Fruit fly (Drosophila melanogaster) whole organism, embryonic: ENCODE measurements around the gene CG31808.
A peak's percentile ranks its signal among the peaks of the same experiment; 100 is the strongest.

Source experiments
- Awh ChIP-seq: fragments of 200-800 bp; sonication (Bioruptor generic); IDR thresholded peaks from 2 replicates; pipeline ENCODE4, ENCODE4 v1.3.6; 2022; ENCODE audit warnings: missing biosample characterization, missing genetic modification characterization
- CG10366 ChIP-seq: fragments of 200-800 bp; sonication (Bioruptor generic); IDR thresholded peaks from 2 replicates; pipeline ENCODE4 v1.3.6; 2022; ENCODE audit warnings: missing biosample characterization, missing genetic modification characterization
- CG10654 ChIP-seq: fragments of 200-800 bp; sonication (Bioruptor generic); optimal IDR thresholded peaks from 2 replicates; lab custom pipeline; 2016; ENCODE audit warnings: missing biosample characterization, missing genetic modification characterization
- CG10979 ChIP-seq: fragments of 200-800 bp; sonication (Bioruptor generic); optimal IDR thresholded peaks from 2 replicates; lab custom pipeline; 2018; ENCODE audit warnings: missing biosample characterization, mild to moderate bottlenecking, missing genetic modification characterization, moderate library complexity
- CG14050 ChIP-seq: fragments of 200-800 bp; sonication (Bioruptor generic); IDR thresholded peaks from 3 replicates; pipeline ENCODE4 v1.3.6; 2022; ENCODE audit warnings: missing biosample characterization, missing genetic modification characterization
- CG14710 ChIP-seq: fragments of 200-800 bp; sonication (Bioruptor generic); optimal IDR thresholded peaks from 3 replicates; lab custom pipeline; 2019; ENCODE audit warnings: missing biosample characterization, mild to moderate bottlenecking, missing genetic modification characterization, moderate library complexity
- CG16863 ChIP-seq: fragments of 200-800 bp; sonication (Bioruptor generic); optimal IDR thresholded peaks from 3 replicates; lab custom pipeline; 2016; ENCODE audit warnings: missing biosample characterization, missing genetic modification characterization
- CG17612 ChIP-seq: fragments of 200-800 bp; sonication (Bioruptor generic); IDR thresholded peaks from 2 replicates; pipeline ENCODE4 v1.3.6; 2022; ENCODE audit warnings: missing biosample characterization, missing genetic modification characterization
- CG2875 ChIP-seq: fragments of 200-800 bp; sonication (Bioruptor generic); optimal IDR thresholded peaks from 2 replicates; lab custom pipeline; 2017; ENCODE audit warnings: missing biosample characterization, mild to moderate bottlenecking, missing genetic modification characterization, missing genetic modification reagents
- CG30020 ChIP-seq: fragments of 200-800 bp; optimal IDR thresholded peaks from 2 replicates; lab custom pipeline; 2019; ENCODE audit warnings: missing biosample characterization, mild to moderate bottlenecking, missing genetic modification characterization, moderate library complexity
- CG3407 ChIP-seq: fragments of 200-800 bp; sonication (Bioruptor generic); optimal IDR thresholded peaks from 2 replicates; lab custom pipeline; 2018; ENCODE audit warnings: missing biosample characterization, mild to moderate bottlenecking, missing genetic modification characterization
- CG3726 ChIP-seq: fragments of 200-800 bp; sonication (Bioruptor generic); IDR thresholded peaks from 3 replicates; pipeline ENCODE4, ENCODE4 v1.3.6; 2022; ENCODE audit warnings: missing biosample characterization, missing genetic modification characterization
- CG42726 ChIP-seq: fragments of 200-800 bp; sonication (Bioruptor generic); IDR thresholded peaks from 2 replicates; pipeline ENCODE4 v1.3.6; 2022; ENCODE audit warnings: missing biosample characterization, missing genetic modification characterization; ENCODE audit not compliant: partially characterized antibody
- CG4730 ChIP-seq: fragments of 200-800 bp; sonication (Bioruptor generic); IDR thresholded peaks from 2 replicates; pipeline ENCODE4 v1.3.6; 2022; ENCODE audit warnings: missing biosample characterization, missing genetic modification characterization
- CG4820 ChIP-seq: fragments of 200-800 bp; sonication (Bioruptor generic); optimal IDR thresholded peaks from 3 replicates; lab custom pipeline; 2016; ENCODE audit warnings: missing biosample characterization, missing genetic modification characterization
- CG4854 ChIP-seq: fragments of 200-800 bp; sonication (Bioruptor generic); optimal IDR thresholded peaks from 2 replicates; lab custom pipeline; 2016; ENCODE audit warnings: missing biosample characterization, missing genetic modification characterization, inconsistent platforms
- CG6254 ChIP-seq: fragments of 200-800 bp; sonication (Bioruptor generic); optimal IDR thresholded peaks from 3 replicates; lab custom pipeline; 2017; ENCODE audit warnings: mild to moderate bottlenecking, missing biosample characterization, missing genetic modification reagents, missing genetic modification characterization
- CG8089 ChIP-seq: fragments of 200-800 bp; sonication (Bioruptor generic); optimal IDR thresholded peaks from 3 replicates; lab custom pipeline; 2016; ENCODE audit warnings: missing biosample characterization, missing genetic modification characterization
- CHES-1-like ChIP-seq: fragments of 200-800 bp; sonication (Bioruptor generic); optimal IDR thresholded peaks from 2 replicates; lab custom pipeline; 2016; ENCODE audit warnings: missing biosample characterization, missing genetic modification characterization
- Deaf1 ChIP-seq: fragments of 200-800 bp; optimal IDR thresholded peaks from 3 replicates; lab custom pipeline; 2019; ENCODE audit warnings: missing biosample characterization, mild to moderate bottlenecking, missing genetic modification characterization, moderate library complexity
- Dip3 ChIP-seq: fragments of 200-800 bp; sonication (Bioruptor generic); optimal IDR thresholded peaks from 3 replicates; lab custom pipeline; 2016; ENCODE audit warnings: missing biosample characterization, missing genetic modification characterization
- Dref ChIP-seq: fragments of 200-800 bp; sonication (Bioruptor generic); IDR thresholded peaks from 2 replicates; pipeline ENCODE4 v1.3.6; 2022; ENCODE audit warnings: missing biosample characterization, missing genetic modification characterization
- Eip74EF ChIP-seq, 2 experiments: fragments of 200-800 bp in 1 of 2; fragments of >200 bp in 1 of 2; sonication (Bioruptor generic) in 1 of 2; optimal IDR thresholded peaks; 2 replicates each; lab custom pipeline; 2017 to 2019; ENCODE audit warnings: missing biosample characterization in 2 of 2, missing genetic modification characterization in 2 of 2, mild to moderate bottlenecking in 1 of 2, moderate library complexity in 1 of 2
- Ets65A ChIP-seq: fragments of 200-800 bp; sonication (Bioruptor generic); peaks from one replicate; lab custom pipeline; 2016; ENCODE audit warnings: missing biosample characterization, missing genetic modification characterization
- H15 ChIP-seq: fragments of 200-800 bp; sonication (Bioruptor generic); IDR thresholded peaks from 3 replicates; pipeline ENCODE4 v1.3.6; 2022; ENCODE audit warnings: missing biosample characterization, missing genetic modification characterization
- HLH54F ChIP-seq: fragments of 200-800 bp; sonication (Bioruptor generic); optimal IDR thresholded peaks from 3 replicates; lab custom pipeline; 2016; ENCODE audit warnings: missing biosample characterization, missing genetic modification characterization
- Hand ChIP-seq: fragments of 200-800 bp; sonication (Bioruptor generic); optimal IDR thresholded peaks from 2 replicates; lab custom pipeline; 2017; ENCODE audit warnings: mild to moderate bottlenecking, missing biosample characterization, missing genetic modification reagents, missing genetic modification characterization
- Hey ChIP-seq: fragments of 200-800 bp; sonication (Bioruptor generic); optimal IDR thresholded peaks from 3 replicates; lab custom pipeline; 2018; ENCODE audit warnings: missing biosample characterization, mild to moderate bottlenecking, missing genetic modification characterization
- Nf-YC ChIP-seq: fragments of 200-800 bp; optimal IDR thresholded peaks from 3 replicates; lab custom pipeline; 2019; ENCODE audit warnings: missing biosample characterization, mild to moderate bottlenecking, missing genetic modification characterization, moderate library complexity
- az2 ChIP-seq: fragments of 200-800 bp; sonication (Bioruptor generic); optimal IDR thresholded peaks from 3 replicates; lab custom pipeline; 2016; ENCODE audit warnings: missing biosample characterization, missing genetic modification characterization
- bsh ChIP-seq, 2 experiments: fragments of 200-800 bp; sonication (Bioruptor generic); optimal IDR thresholded peaks; 2 replicates each; lab custom pipeline; 2017 to 2018; ENCODE audit warnings: mild to moderate bottlenecking in 2 of 2, missing biosample characterization in 2 of 2, missing genetic modification characterization in 2 of 2, moderate library complexity in 1 of 2
- cato ChIP-seq: fragments of 200-800 bp; sonication (Bioruptor generic); optimal IDR thresholded peaks from 2 replicates; lab custom pipeline; 2016; ENCODE audit warnings: missing biosample characterization, missing genetic modification characterization, borderline replicate concordance
- crp ChIP-seq, 2 experiments: fragments of 200-800 bp; sonication (Bioruptor generic); optimal IDR thresholded peaks; 2 replicates in 1 of 2; 3 replicates in 1 of 2; lab custom pipeline; 2017; ENCODE audit warnings: missing biosample characterization in 2 of 2, missing genetic modification characterization in 2 of 2, mild to moderate bottlenecking in 1 of 2, moderate library complexity in 1 of 2
- dpn ChIP-seq, 2 experiments: fragments of 200-800 bp; sonication (Bioruptor generic); optimal IDR thresholded peaks; 3 replicates each; lab custom pipeline; 2016; ENCODE audit warnings: missing biosample characterization in 2 of 2, missing genetic modification characterization in 2 of 2
- en ChIP-seq: fragments of 200-800 bp; sonication (Bioruptor generic); optimal IDR thresholded peaks from 2 replicates; lab custom pipeline; 2016; ENCODE audit warnings: missing biosample characterization, missing genetic modification characterization
- exex ChIP-seq: fragments of 200-800 bp; sonication (Bioruptor generic); optimal IDR thresholded peaks from 4 replicates; lab custom pipeline; 2018; ENCODE audit warnings: missing biosample characterization, mild to moderate bottlenecking, missing genetic modification characterization, moderate library complexity
- fd3F ChIP-seq: fragments of 200-800 bp; sonication (Bioruptor generic); optimal IDR thresholded peaks from 2 replicates; lab custom pipeline; 2018; ENCODE audit warnings: missing biosample characterization, mild to moderate bottlenecking, missing genetic modification characterization, moderate library complexity
- fd96Cb ChIP-seq: fragments of 200-800 bp; sonication (Bioruptor generic); optimal IDR thresholded peaks from 2 replicates; lab custom pipeline; 2018; ENCODE audit warnings: missing biosample characterization, mild to moderate bottlenecking, missing genetic modification characterization, moderate library complexity
- grau ChIP-seq: fragments of 200-800 bp; optimal IDR thresholded peaks from 3 replicates; lab custom pipeline; 2019; ENCODE audit warnings: missing biosample characterization, mild to moderate bottlenecking, missing genetic modification characterization, moderate library complexity
- gt ChIP-seq: fragments of 200-800 bp; sonication (Bioruptor generic); IDR thresholded peaks from 2 replicates; pipeline ENCODE4 v1.3.6; 2022; ENCODE audit warnings: missing biosample characterization, missing genetic modification characterization
- ind ChIP-seq: fragments of 200-800 bp; sonication (Bioruptor generic); optimal IDR thresholded peaks from 3 replicates; lab custom pipeline; 2016; ENCODE audit warnings: missing biosample characterization, missing genetic modification characterization
- kay ChIP-seq: fragments of 200-800 bp; sonication (Bioruptor generic); optimal IDR thresholded peaks from 2 replicates; lab custom pipeline; 2016; ENCODE audit warnings: missing biosample characterization, missing genetic modification characterization
- nerfin-2 ChIP-seq: fragments of 200-800 bp; sonication (Bioruptor generic); IDR thresholded peaks from 2 replicates; pipeline ENCODE4 v1.3.6; 2022; ENCODE audit warnings: missing biosample characterization, missing genetic modification characterization; ENCODE audit not compliant: partially characterized antibody
- pzg ChIP-seq: fragments of 200-800 bp; sonication (Bioruptor generic); optimal IDR thresholded peaks from 3 replicates; lab custom pipeline; 2018; ENCODE audit warnings: missing biosample characterization, mild to moderate bottlenecking, missing genetic modification characterization, moderate library complexity
- so ChIP-seq: fragments of 200-800 bp; sonication (Bioruptor generic); IDR thresholded peaks from 3 replicates; pipeline ENCODE4 v1.3.6; 2022; ENCODE audit warnings: missing biosample characterization, missing genetic modification characterization
- sug ChIP-seq: fragments of 200-800 bp; optimal IDR thresholded peaks from 2 replicates; lab custom pipeline; 2019; ENCODE audit warnings: missing biosample characterization, mild to moderate bottlenecking, missing genetic modification characterization, moderate library complexity
- tx ChIP-seq: fragments of 200-800 bp; sonication (Bioruptor generic); optimal IDR thresholded peaks from 2 replicates; lab custom pipeline; 2016; ENCODE audit warnings: missing biosample characterization, missing genetic modification characterization
- wek ChIP-seq: fragments of 200-800 bp; sonication (Bioruptor generic); optimal IDR thresholded peaks from 3 replicates; lab custom pipeline; 2018; ENCODE audit warnings: missing biosample characterization, mild to moderate bottlenecking, missing genetic modification characterization, moderate library complexity
- zen2 ChIP-seq: fragments of 200-800 bp; sonication (Bioruptor generic); IDR thresholded peaks from 3 replicates; pipeline ENCODE4 v1.3.6; 2022; ENCODE audit warnings: missing biosample characterization, missing genetic modification characterization; ENCODE audit not compliant: partially characterized antibody

The CG31808 gene

dm6 chr2L:16676651-16677359, 39.2 kb downstream of the CG31808 start, which contains the start of the genes Trpgamma and her (continued):
- TF ChIP-seq CG2875 (GFP tag; lab: Kevin White, UChicago) (no peak), kay (GFP tag; lab: Kevin White, UChicago) (no peak), Ets65A (GFP tag; lab: Kevin White, UChicago) (peak; percentile 77), CG3407 (GFP tag; lab: Kevin White, UChicago) (no peak), exex (peak; percentile 64), CG14050 (GFP tag; lab: Robert Waterston, UW) (no peak), sug (tag; lab: Kevin White, UChicago) (no peak), so (GFP tag; lab: Robert Waterston, UW) (no peak), ind (GFP tag; lab: Kevin White, UChicago) (no peak), Hey (tag; lab: Kevin White, UChicago) (no peak), fd3F (GFP tag; lab: Kevin White, UChicago) (no peak), zen2 (peak; percentile 90), grau (no peak), gt (no peak), CG17612 (GFP tag; lab: Robert Waterston, UW) (no peak), CG14710 (peak; percentile 73), CG4730 (GFP tag; lab: Robert Waterston, UW) (no peak), en (GFP tag; lab: Kevin White, UChicago) (no peak), bsh (GFP tag; optimal IDR thresholded peaks at IDR 0.05; lab: Kevin White, UChicago) (peak in 1 of 2 experiments; percentile 7), CG16863 (no peak), crp (GFP tag; optimal IDR thresholded peaks at IDR 0.05; lab: Kevin White, UChicago) (no peak), CG4820 (GFP tag; lab: Kevin White, UChicago) (no peak), CG30020 (tag; lab: Kevin White, UChicago) (peak; percentile 41), nerfin-2 (GFP tag; lab: Robert Waterston, UW) (peak; percentile 72; the same call in 1 of the 2 replicates), Deaf1 (no peak), CG42726 (GFP tag; lab: Robert Waterston, UW) (peak; percentile 78; the same call in 1 of the 2 replicates), az2 (GFP tag; lab: Kevin White, UChicago) (no peak), cato (GFP tag; lab: Kevin White, UChicago) (no peak), wek (no peak), CG8089 (GFP tag; lab: Kevin White, UChicago) (no peak), Eip74EF (GFP tag; optimal IDR thresholded peaks at IDR 0.05; lab: Kevin White, UChicago) (no peak), Awh (GFP tag; lab: Robert Waterston, UW) (no peak), CG10979 (no peak), CG4854 (no peak), pzg (GFP tag; lab: Kevin White, UChicago) (peak; percentile 87), CHES-1-like (GFP tag; lab: Kevin White, UChicago) (peak; percentile 25), CG10654 (GFP tag; lab: Kevin White, UChicago) (no peak), Dref (GFP tag; lab: Robert Waterston, UW) (peak; percentile 85), CG10366 (GFP tag; lab: Robert Waterston, UW) (no peak), Dip3 (no peak), HLH54F (GFP tag; lab: Kevin White, UChicago) (no peak), CG6254 (GFP tag; lab: Kevin White, UChicago) (no peak), H15 (no peak), Nf-YC (tag; lab: Kevin White, UChicago) (no peak), fd96Cb (tag; lab: Kevin White, UChicago) (no peak), Hand (no peak), dpn (GFP tag; optimal IDR thresholded peaks at IDR 0.05; lab: Kevin White, UChicago) (peak in 1 of 2 experiments; percentile 4), CG3726 (GFP tag; lab: Robert Waterston, UW) (0 out of 3 replicates have a peak, but pooled peaks have one; percentile 28), tx (GFP tag; lab: Kevin White, UChicago) (no peak)
